Fruit fly (Drosophila melanogaster) whole organism, embryonic: Measurements from ENCODE around the gene CG16904.
A peak's percentile ranks its signal among the peaks of the same experiment; 100 is the strongest.

ENCODE experiments used
- Aef1 ChIP-seq: fragments of 200-800 bp; sonication (Bioruptor generic); IDR thresholded peaks from 3 replicates; pipeline ENCODE4 v1.3.6; 2022; ENCODE audit warnings: missing biosample characterization, missing genetic modification characterization
- BtbVII ChIP-seq: fragments of 200-800 bp; sonication (Bioruptor generic); optimal IDR thresholded peaks from 3 replicates; lab custom pipeline; 2017; ENCODE audit warnings: missing biosample characterization, mild to moderate bottlenecking, missing genetic modification characterization
- CG10147 ChIP-seq: fragments of 200-800 bp; sonication (Bioruptor generic); optimal IDR thresholded peaks from 2 replicates; lab custom pipeline; 2019; ENCODE audit warnings: missing biosample characterization, mild to moderate bottlenecking, missing genetic modification characterization, moderate library complexity
- CG10543 ChIP-seq: fragments of 200-800 bp; sonication (Bioruptor generic); optimal IDR thresholded peaks from 3 replicates; lab custom pipeline; 2017; ENCODE audit warnings: missing biosample characterization, mild to moderate bottlenecking, missing genetic modification characterization, moderate library complexity
- CG10565 ChIP-seq: fragments of 200-800 bp; sonication (Bioruptor generic); optimal IDR thresholded peaks from 3 replicates; lab custom pipeline; 2016; ENCODE audit warnings: missing biosample characterization, mild to moderate bottlenecking, missing genetic modification characterization
- CG12071 ChIP-seq: fragments of 200-800 bp; sonication (Bioruptor generic); optimal IDR thresholded peaks from 3 replicates; lab custom pipeline; 2018; ENCODE audit warnings: missing biosample characterization, mild to moderate bottlenecking, missing genetic modification characterization
- CG13296 ChIP-seq: fragments of 200-800 bp; sonication (Bioruptor generic); optimal IDR thresholded peaks from 3 replicates; lab custom pipeline; 2018; ENCODE audit warnings: missing biosample characterization, mild to moderate bottlenecking, missing genetic modification characterization
- CG13894 ChIP-seq: fragments of 200-800 bp; sonication (Bioruptor generic); optimal IDR thresholded peaks from 3 replicates; lab custom pipeline; 2018; ENCODE audit warnings: missing biosample characterization, mild to moderate bottlenecking, missing genetic modification characterization, moderate library complexity
- CG18599 ChIP-seq: fragments of 200-800 bp; sonication (Bioruptor generic); optimal IDR thresholded peaks from 3 replicates; lab custom pipeline; 2017; ENCODE audit warnings: missing biosample characterization, missing genetic modification characterization, mild to moderate bottlenecking, moderate library complexity, missing genetic modification reagents
- CG18619 ChIP-seq: fragments of 200-800 bp; sonication (Bioruptor generic); optimal IDR thresholded peaks from 3 replicates; lab custom pipeline; 2017; ENCODE audit warnings: missing biosample characterization, mild to moderate bottlenecking, missing genetic modification characterization
- CG2678 ChIP-seq: fragments of 200-800 bp; sonication (Bioruptor generic); optimal IDR thresholded peaks from 3 replicates; lab custom pipeline; 2019; ENCODE audit warnings: missing biosample characterization, mild to moderate bottlenecking, missing genetic modification characterization, moderate library complexity
- CG32532 ChIP-seq: fragments of 200-800 bp; sonication (Bioruptor generic); IDR thresholded peaks from 2 replicates; pipeline ENCODE4 v1.3.6; 2022; ENCODE audit warnings: missing biosample characterization, missing genetic modification characterization
- CG3281 ChIP-seq: fragments of 200-800 bp; sonication (Bioruptor generic); optimal IDR thresholded peaks from 3 replicates; lab custom pipeline; 2017; ENCODE audit warnings: missing biosample characterization, mild to moderate bottlenecking, missing genetic modification characterization
- CG6683 ChIP-seq: fragments of 200-800 bp; sonication (Bioruptor generic); optimal IDR thresholded peaks from 2 replicates; lab custom pipeline; 2017; ENCODE audit warnings: missing biosample characterization, mild to moderate bottlenecking, missing genetic modification characterization, missing genetic modification reagents
- CG6813 ChIP-seq: fragments of 200-800 bp; sonication (Bioruptor generic); optimal IDR thresholded peaks from 2 replicates; lab custom pipeline; 2017; ENCODE audit warnings: missing biosample characterization, missing genetic modification characterization, mild to moderate bottlenecking, moderate library complexity, missing genetic modification reagents
- CG7556 ChIP-seq: fragments of 200-800 bp; sonication (Bioruptor generic); optimal IDR thresholded peaks from 2 replicates; lab custom pipeline; 2017; ENCODE audit warnings: missing biosample characterization, mild to moderate bottlenecking, missing genetic modification characterization
- CG8290 ChIP-seq, 3 experiments: fragments of 200-800 bp; sonication (Bioruptor generic); optimal IDR thresholded peaks; 2 replicates each; lab custom pipeline; 2016 to 2019; ENCODE audit warnings: missing biosample characterization in 3 of 3, missing genetic modification characterization in 3 of 3, mild to moderate bottlenecking in 2 of 3, moderate library complexity in 1 of 3
- D19A ChIP-seq: fragments of 200-800 bp; optimal IDR thresholded peaks from 3 replicates; lab custom pipeline; 2019; ENCODE audit warnings: missing biosample characterization, mild to moderate bottlenecking, missing genetic modification characterization, moderate library complexity
- D19B ChIP-seq: fragments of 200-800 bp; sonication (Bioruptor generic); optimal IDR thresholded peaks from 2 replicates; lab custom pipeline; 2017; ENCODE audit warnings: missing biosample characterization, mild to moderate bottlenecking, missing genetic modification characterization
- E2f1 ChIP-seq: fragments of 200-800 bp; sonication (Bioruptor generic); IDR thresholded peaks from 2 replicates; pipeline ENCODE4 v1.3.6; 2022; ENCODE audit warnings: missing biosample characterization, missing genetic modification characterization
- Ets97D ChIP-seq: fragments of 200-800 bp; sonication (Bioruptor generic); optimal IDR thresholded peaks from 3 replicates; lab custom pipeline; 2016; ENCODE audit warnings: missing biosample characterization, missing genetic modification characterization
- Fer1 ChIP-seq: fragments of 200-800 bp; sonication (Bioruptor generic); optimal IDR thresholded peaks from 2 replicates; lab custom pipeline; 2017; ENCODE audit warnings: missing biosample characterization, mild to moderate bottlenecking, missing genetic modification characterization
- Hand ChIP-seq: fragments of 200-800 bp; sonication (Bioruptor generic); optimal IDR thresholded peaks from 2 replicates; lab custom pipeline; 2017; ENCODE audit warnings: mild to moderate bottlenecking, missing biosample characterization, missing genetic modification reagents, missing genetic modification characterization
- Hr51 ChIP-seq, 2 experiments: fragments of 200-800 bp; sonication (Bioruptor generic); optimal IDR thresholded peaks; 2 replicates in 1 of 2; 3 replicates in 1 of 2; lab custom pipeline; 2016 to 2018; ENCODE audit warnings: missing biosample characterization in 2 of 2, missing genetic modification characterization in 2 of 2, mild to moderate bottlenecking in 1 of 2, moderate library complexity in 1 of 2
- Hr78 ChIP-seq, 2 experiments: fragments of 200-800 bp in 1 of 2; fragments of >200 bp in 1 of 2; sonication (Bioruptor generic) in 1 of 2; optimal IDR thresholded peaks; 2 replicates each; lab custom pipeline; 2017 to 2019; ENCODE audit warnings: missing biosample characterization in 2 of 2, missing genetic modification characterization in 2 of 2, mild to moderate bottlenecking in 1 of 2, moderate library complexity in 1 of 2
- Meics ChIP-seq: fragments of 200-800 bp; sonication (Bioruptor generic); optimal IDR thresholded peaks from 2 replicates; lab custom pipeline; 2017; ENCODE audit warnings: missing biosample characterization, mild to moderate bottlenecking, missing genetic modification characterization
- NC2α ChIP-seq: fragments of 200-800 bp; sonication (Bioruptor generic); optimal IDR thresholded peaks from 2 replicates; lab custom pipeline; 2016; ENCODE audit warnings: missing biosample characterization, missing genetic modification characterization
- Ptx1 ChIP-seq: fragments of 200-800 bp; sonication (Bioruptor generic); IDR thresholded peaks from 2 replicates; pipeline ENCODE4 v1.3.6; 2022; ENCODE audit warnings: missing biosample characterization, missing genetic modification characterization
- Scr ChIP-seq: fragments of 200-800 bp; sonication (Bioruptor generic); IDR thresholded peaks from 2 replicates; pipeline ENCODE4 v1.3.6; 2022; ENCODE audit warnings: missing biosample characterization, missing genetic modification characterization; ENCODE audit not compliant: partially characterized antibody
- Sox102F ChIP-seq: fragments of 200-800 bp; sonication (Bioruptor generic); optimal IDR thresholded peaks from 2 replicates; lab custom pipeline; 2018; ENCODE audit warnings: missing biosample characterization, mild to moderate bottlenecking, missing genetic modification characterization, moderate library complexity
- Sry-δ ChIP-seq: fragments of 200-800 bp; sonication (Bioruptor generic); optimal IDR thresholded peaks from 2 replicates; lab custom pipeline; 2016; ENCODE audit warnings: missing biosample characterization, missing genetic modification characterization
- al ChIP-seq: fragments of 200-800 bp; sonication (Bioruptor generic); IDR thresholded peaks from 2 replicates; pipeline ENCODE4 v1.3.6; 2022; ENCODE audit warnings: missing biosample characterization, missing genetic modification characterization
- ato ChIP-seq: fragments of 200-800 bp; sonication (Bioruptor generic); IDR thresholded peaks from 2 replicates; pipeline ENCODE4 v1.3.6; 2022; ENCODE audit warnings: missing biosample characterization, missing genetic modification characterization; ENCODE audit not compliant: partially characterized antibody
- chinmo ChIP-seq: fragments of 200-800 bp; sonication (Bioruptor generic); IDR thresholded peaks from 4 replicates; pipeline ENCODE4 v1.3.6; 2022; ENCODE audit warnings: missing biosample characterization, missing genetic modification characterization; ENCODE audit not compliant: partially characterized antibody
- crol ChIP-seq: fragments of 200-800 bp; sonication (Bioruptor generic); IDR thresholded peaks from 2 replicates; pipeline ENCODE4 v1.3.6; 2022; ENCODE audit warnings: missing biosample characterization, missing genetic modification characterization
- crp ChIP-seq, 2 experiments: fragments of 200-800 bp; sonication (Bioruptor generic); optimal IDR thresholded peaks; 2 replicates in 1 of 2; 3 replicates in 1 of 2; lab custom pipeline; 2017; ENCODE audit warnings: missing biosample characterization in 2 of 2, missing genetic modification characterization in 2 of 2, mild to moderate bottlenecking in 1 of 2, moderate library complexity in 1 of 2
- cwo ChIP-seq: fragments of 200-800 bp; sonication (Bioruptor generic); optimal IDR thresholded peaks from 3 replicates; lab custom pipeline; 2017; ENCODE audit warnings: missing biosample characterization, missing genetic modification characterization, mild to moderate bottlenecking, moderate library complexity, missing genetic modification reagents
- dmrt99B ChIP-seq: fragments of 200-800 bp; sonication (Bioruptor generic); optimal IDR thresholded peaks from 2 replicates; lab custom pipeline; 2018; ENCODE audit warnings: missing biosample characterization, mild to moderate bottlenecking, missing genetic modification characterization, moderate library complexity
- dysf ChIP-seq: fragments of 200-800 bp; sonication (Bioruptor generic); IDR thresholded peaks from 3 replicates; pipeline ENCODE4 v1.3.6; 2022; ENCODE audit warnings: missing biosample characterization, missing genetic modification characterization
- ewg ChIP-seq: fragments of 200-800 bp; sonication (Bioruptor generic); optimal IDR thresholded peaks from 3 replicates; lab custom pipeline; 2017; ENCODE audit warnings: mild to moderate bottlenecking, missing biosample characterization, missing genetic modification reagents, missing genetic modification characterization
- exex ChIP-seq: fragments of 200-800 bp; sonication (Bioruptor generic); optimal IDR thresholded peaks from 4 replicates; lab custom pipeline; 2018; ENCODE audit warnings: missing biosample characterization, mild to moderate bottlenecking, missing genetic modification characterization, moderate library complexity
- grau ChIP-seq: fragments of 200-800 bp; optimal IDR thresholded peaks from 3 replicates; lab custom pipeline; 2019; ENCODE audit warnings: missing biosample characterization, mild to moderate bottlenecking, missing genetic modification characterization, moderate library complexity
- lab ChIP-seq: fragments of 200-800 bp; sonication (Bioruptor generic); optimal IDR thresholded peaks from 3 replicates; lab custom pipeline; 2017; ENCODE audit warnings: missing biosample characterization, missing genetic modification characterization, mild to moderate bottlenecking, moderate library complexity, missing genetic modification reagents
- shn ChIP-seq: fragments of 200-800 bp; sonication (Bioruptor generic); optimal IDR thresholded peaks from 3 replicates; lab custom pipeline; 2016; ENCODE audit warnings: missing biosample characterization, missing genetic modification characterization
- slp2 ChIP-seq: fragments of 200-800 bp; sonication (Bioruptor generic); optimal IDR thresholded peaks from 2 replicates; lab custom pipeline; 2016; ENCODE audit warnings: missing biosample characterization, missing genetic modification characterization
- vfl ChIP-seq: fragments of 200-800 bp; sonication (Bioruptor generic); optimal IDR thresholded peaks from 2 replicates; lab custom pipeline; 2016; ENCODE audit warnings: missing biosample characterization, missing genetic modification characterization

The CG16904 gene

dm6 chr3R:9857785-9858184 is 41.0 kb upstream of the CG16904 start (continued):
- TF ChIP-seq CG6813 (GFP tag; lab: Kevin White, UChicago): peak; percentile 6
- 0 out of 2 replicates have a peak, but pooled peaks have one; percentile 31 for TF ChIP-seq Ptx1 (GFP tag; lab: Robert Waterston, UW)
- peak; percentile 49; the same call in 2 of the 3 replicates for TF ChIP-seq dysf
- TF ChIP-seq Fer1 (GFP tag; lab: Kevin White, UChicago): peak; percentile 61
- TF ChIP-seq CG18599 (GFP tag; lab: Kevin White, UChicago): peak; percentile 64
- TF ChIP-seq shn (GFP tag; lab: Kevin White, UChicago): no peak
- peak; percentile 10 for TF ChIP-seq D19A (tag; lab: Kevin White, UChicago)
- TF ChIP-seq CG13296: peak; percentile 44
- peak; percentile 43 for TF ChIP-seq Sox102F (GFP tag; lab: Kevin White, UChicago)
- TF ChIP-seq CG18619 (GFP tag; lab: Kevin White, UChicago): peak; percentile 4
- TF ChIP-seq Scr (GFP tag; lab: Robert Waterston, UW): no peak
- TF ChIP-seq, all 482 proteins: peak for 63

DNA sequence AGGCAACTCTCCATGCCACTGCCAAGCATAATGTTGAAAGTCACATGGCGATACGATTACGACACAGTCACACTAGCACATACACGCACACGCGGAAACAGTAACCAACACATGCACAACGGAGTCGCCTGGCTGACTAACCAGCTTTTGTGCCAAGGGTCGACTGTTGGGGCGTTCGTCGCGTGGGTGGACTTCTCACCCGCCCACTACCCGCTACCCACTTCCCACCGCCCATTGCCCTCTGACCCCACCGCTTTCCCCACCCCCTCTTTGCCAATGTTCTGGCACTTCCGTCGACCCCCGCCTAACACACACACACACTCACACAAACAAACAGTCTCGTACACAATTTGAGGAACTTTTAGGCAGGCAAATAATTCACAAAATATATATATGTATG is 34.9 kb upstream of the CG16904 start:
- TF ChIP-seq E2f1 (GFP tag; lab: Robert Waterston, UW) (no peak), ato (no peak), CG2678 (peak; percentile 15), CG10147 (GFP tag; lab: Kevin White, UChicago) (peak; percentile 10), Aef1 (GFP tag; lab: Robert Waterston, UW) (no peak), lab (GFP tag; lab: Kevin White, UChicago) (peak; percentile 58), grau (tag; lab: Kevin White, UChicago) (peak; percentile 9), cwo (peak; percentile 19), crp (GFP tag; optimal IDR thresholded peaks at IDR 0.05; lab: Kevin White, UChicago) (no peak), CG3281 (peak; percentile 0), Fer1 (GFP tag; lab: Kevin White, UChicago) (peak; percentile 8), Ets97D (GFP tag; lab: Kevin White, UChicago) (no peak), CG13894 (tag; lab: Kevin White, UChicago) (peak; percentile 22), al (GFP tag; lab: Robert Waterston, UW) (no peak), Hand (GFP tag; lab: Kevin White, UChicago) (peak; percentile 11), NC2α (GFP tag; lab: Kevin White, UChicago) (no peak), Sry-δ (GFP tag; lab: Kevin White, UChicago) (no peak), CG10565 (no peak), Hr78 (GFP tag; optimal IDR thresholded peaks at IDR 0.05; lab: Kevin White, UChicago) (peak in 1 of 2 experiments; percentile 27), CG8290 (GFP tag; optimal IDR thresholded peaks at IDR 0.05; lab: Kevin White, UChicago) (no peak), CG8290 (tag; optimal IDR thresholded peaks at IDR 0.05; lab: Kevin White, UChicago) (peak in 1 of 2 experiments; percentile 10), BtbVII (no peak), slp2 (GFP tag; lab: Kevin White, UChicago) (no peak), vfl (no peak), CG7556 (GFP tag; lab: Kevin White, UChicago) (no peak), Hr51 (GFP tag; optimal IDR thresholded peaks at IDR 0.05; lab: Kevin White, UChicago) (peak in 1 of 2 experiments; percentile 20), crol (GFP tag; lab: Robert Waterston, UW) (peak; percentile 70), D19B (peak; percentile 25), dmrt99B (tag; lab: Kevin White, UChicago) (peak; percentile 18), CG6683 (no peak), ewg (no peak), exex (no peak), CG18599 (GFP tag; lab: Kevin White, UChicago) (peak; percentile 21), Meics (GFP tag; lab: Kevin White, UChicago) (peak; percentile 2), CG32532 (peak; percentile 6; the same call in 1 of the 2 replicates), CG10543 (GFP tag; lab: Kevin White, UChicago) (no peak), chinmo (0 out of 4 replicates have a peak, but pooled peaks have one; percentile 15), CG12071 (GFP tag; lab: Kevin White, UChicago) (peak; percentile 13)
